Fruit fly (Drosophila melanogaster): ENCODE data around the gene Taf10b.

Gene Taf10b

DNA sequence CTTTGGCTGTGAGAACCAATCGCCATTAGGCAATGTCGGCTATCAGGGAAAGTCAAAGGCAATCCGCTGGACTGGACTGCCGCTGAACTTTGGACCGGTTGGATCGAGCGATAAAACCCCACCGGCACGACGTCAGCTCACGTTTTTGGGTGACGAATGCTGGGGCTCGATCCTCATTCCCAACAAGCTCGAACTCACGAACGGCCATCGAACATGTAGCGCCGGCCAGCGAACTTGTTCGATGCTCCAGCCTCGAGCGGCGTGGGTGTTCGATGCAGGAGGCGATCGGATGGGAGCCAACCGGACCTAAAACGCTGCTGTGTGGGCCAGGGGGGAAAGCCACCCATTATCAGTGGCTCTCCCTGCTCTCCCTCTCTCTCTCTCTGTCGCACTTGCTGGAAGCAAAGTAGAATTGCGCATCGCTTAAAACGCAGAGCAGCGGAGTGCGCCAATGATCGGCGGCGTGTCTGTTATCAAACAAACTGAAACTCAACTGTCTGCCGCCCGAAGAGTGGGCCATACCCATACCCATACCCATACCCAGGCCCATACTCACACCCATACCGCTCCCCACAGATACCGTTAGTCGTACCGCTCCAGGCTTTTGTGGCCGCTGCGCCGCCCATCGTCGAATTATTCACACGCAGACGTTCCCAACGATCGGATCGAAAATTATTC lies 37.1 kb upstream of the Taf10b start, which contains the start of gene daw (continued):
- TF ChIP-seq chn (GFP tag; optimal IDR thresholded peaks at IDR 0.05): peak; percentile 21
- TF ChIP-seq cg (GFP tag; optimal IDR thresholded peaks at IDR 0.05): no peak
- TF ChIP-seq kni (GFP tag; optimal IDR thresholded peaks at IDR 0.05): no peak
- peak; percentile 60 for TF ChIP-seq lab (GFP tag; optimal IDR thresholded peaks at IDR 0.05)
- no peak for TF ChIP-seq CG7372 (GFP tag; IDR thresholded peaks at IDR 0.05)
- no peak for TF ChIP-seq Hr3 (GFP tag; optimal IDR thresholded peaks at IDR 0.05)
- TF ChIP-seq HmgD (GFP tag; optimal IDR thresholded peaks at IDR 0.05): peak; percentile 23
- TF ChIP-seq Nf-YB (GFP tag; optimal IDR thresholded peaks at IDR 0.05): peak; percentile 74
- 0 out of 2 replicates have a peak, but pooled peaks have one; percentile 20 for TF ChIP-seq ham (GFP tag; IDR thresholded peaks at IDR 0.05)
- TF ChIP-seq Hr39 (optimal IDR thresholded peaks at IDR 0.05): no peak
- TF ChIP-seq dm (GFP tag; optimal IDR thresholded peaks at IDR 0.05): no peak
- TF ChIP-seq NFAT (GFP tag; IDR thresholded peaks at IDR 0.05): peak; percentile 25; the same call in 1 of the 2 replicates
- no peak for TF ChIP-seq dmrt99B (tag; optimal IDR thresholded peaks at IDR 0.05)
- peak; percentile 26 for TF ChIP-seq Blimp-1 (GFP tag; optimal IDR thresholded peaks at IDR 0.05)
- peak; percentile 20 for TF ChIP-seq CG1832 (GFP tag; optimal IDR thresholded peaks at IDR 0.05)
- TF ChIP-seq Sry-δ (GFP tag; optimal IDR thresholded peaks at IDR 0.05): no peak
- no peak for TF ChIP-seq Lpt (GFP tag; optimal IDR thresholded peaks at IDR 0.05)
- TF ChIP-seq odd (GFP tag; optimal IDR thresholded peaks at IDR 0.05): no peak
- TF ChIP-seq Nf-YC (tag; optimal IDR thresholded peaks at IDR 0.05): peak; percentile 40
- TF ChIP-seq peb (GFP tag; IDR thresholded peaks at IDR 0.05): no peak
- no peak for TF ChIP-seq bowl (GFP tag; IDR thresholded peaks at IDR 0.05)
- TF ChIP-seq ERR (GFP tag; optimal IDR thresholded peaks at IDR 0.05): peak; percentile 22
- peak; percentile 39; the same call in 1 of the 2 replicates for TF ChIP-seq aop (GFP tag; IDR thresholded peaks at IDR 0.05)
- TF ChIP-seq gsb (GFP tag; IDR thresholded peaks at IDR 0.05): no peak
- no peak for TF ChIP-seq CG6683 (GFP tag; optimal IDR thresholded peaks at IDR 0.05)
- peak; percentile 49; the same call in 1 of the 2 replicates for TF ChIP-seq Adf1 (GFP tag; IDR thresholded peaks at IDR 0.05)
- TF ChIP-seq Drgx (GFP tag; IDR thresholded peaks at IDR 0.05): 0 out of 2 replicates have a peak, but pooled peaks have one; percentile 24
- no peak for TF ChIP-seq Fer3 (tag; optimal IDR thresholded peaks at IDR 0.05)
- no peak for TF ChIP-seq zf30C (GFP tag; optimal IDR thresholded peaks at IDR 0.05)
- peak; percentile 81 for TF ChIP-seq CG13624 (GFP tag; optimal IDR thresholded peaks at IDR 0.05)
- TF ChIP-seq Deaf1 (tag; optimal IDR thresholded peaks at IDR 0.05): peak; percentile 73
- peak; percentile 11 for TF ChIP-seq ftz-f1 (GFP tag; optimal IDR thresholded peaks at IDR 0.05)
- TF ChIP-seq Med (GFP tag): peak; percentile 60
- no peak for TF ChIP-seq CG13123 (GFP tag; optimal IDR thresholded peaks at IDR 0.05)
- no peak for TF ChIP-seq Six4 (GFP tag; optimal IDR thresholded peaks at IDR 0.05)
- TF ChIP-seq nau (GFP tag; optimal IDR thresholded peaks at IDR 0.05): no peak
- peak; percentile 86 for TF ChIP-seq cwo (GFP tag; optimal IDR thresholded peaks at IDR 0.05)
- no peak for TF ChIP-seq Abd-B (GFP tag; optimal IDR thresholded peaks at IDR 0.05)
- no peak for TF ChIP-seq Hmx (GFP tag; optimal IDR thresholded peaks at IDR 0.05)
- TF ChIP-seq ci (GFP tag; IDR thresholded peaks at IDR 0.05): 0 out of 3 replicates have a peak, but pooled peaks have one; percentile 42
- peak; percentile 21; the same call in 1 of the 3 replicates for TF ChIP-seq CG11456 (GFP tag; IDR thresholded peaks at IDR 0.05)
- TF ChIP-seq CG34376 (GFP tag; optimal IDR thresholded peaks at IDR 0.05): peak; percentile 85
- peak; percentile 56; the same call in 1 of the 2 replicates for TF ChIP-seq sna (GFP tag; IDR thresholded peaks at IDR 0.05; ENCODE audit: partially characterized antibody)
- TF ChIP-seq CG15696 (tag; optimal IDR thresholded peaks at IDR 0.05): no peak
- peak; percentile 9; the same call in 1 of the 2 replicates for TF ChIP-seq CG32532 (GFP tag; IDR thresholded peaks at IDR 0.05)
- no peak for TF ChIP-seq NC2α (GFP tag; optimal IDR thresholded peaks at IDR 0.05)
- peak; percentile 22; the same call in 1 of the 2 replicates for TF ChIP-seq sob (GFP tag; IDR thresholded peaks at IDR 0.05)
- TF ChIP-seq crol (GFP tag; IDR thresholded peaks at IDR 0.05): peak; percentile 90
- peak in 1 of 2 experiments; percentile 23 for TF ChIP-seq Hr78 (GFP tag; optimal IDR thresholded peaks at IDR 0.05)
- no peak for TF ChIP-seq CG17568 (GFP tag; optimal IDR thresholded peaks at IDR 0.05)

Data from whole organism, embryonic.